Worm (Caenorhabditis elegans): ENCODE data around the gene rmif-2.
A peak's percentile ranks its signal among the peaks of the same experiment; 100 is the strongest.
"Not testable (repeated sequence)": the region's sequence is repeated elsewhere in the genome, so short reads cannot be mapped to it uniquely, and the experiment has no call there.

The rmif-2 gene

ce11 chrIV:1177683-1178082 is 4.7 kb upstream of the rmif-2 start, which contains the start of gene Y104H12D.2:
Gene Y104H12D.2 (plus strand): TSS chrIV:1178022.
- peak; percentile 38 for TF ChIP-seq C04F5.9 (tag; optimal IDR thresholded peaks at IDR 0.05)
- TF ChIP-seq snu-23 (GFP tag; optimal IDR thresholded peaks at IDR 0.05) = peak; percentile 60
- peak; percentile 31 for TF ChIP-seq blmp-1 (tag; optimal IDR thresholded peaks at IDR 0.05)
- TF ChIP-seq nhr-90 (tag; optimal IDR thresholded peaks at IDR 0.05; ENCODE audit: poor library complexity) = no peak
- TF ChIP-seq efl-1 (optimal IDR thresholded peaks at IDR 0.05) = peak; percentile 90 to 95
- peak; percentile 95 to 99 for TF ChIP-seq efl-1 (GFP tag; optimal IDR thresholded peaks at IDR 0.05 in 1 of 2)
- peak; percentile 55 to 67 for TF ChIP-seq lsy-2 (tag; optimal IDR thresholded peaks at IDR 0.05)
- peak; percentile 19 for TF ChIP-seq irx-1 (tag; optimal IDR thresholded peaks at IDR 0.05)
- no peak for TF ChIP-seq ztf-11 (tag; optimal IDR thresholded peaks at IDR 0.05)
- TF ChIP-seq pag-3 (tag; optimal IDR thresholded peaks at IDR 0.05; ENCODE audit: borderline replicate concordance, insufficient read depth) = no peak
- TF ChIP-seq lin-35 (GFP tag; optimal IDR thresholded peaks at IDR 0.05) = peak; percentile 95 to 96
- TF ChIP-seq mep-1 (tag; optimal IDR thresholded peaks at IDR 0.05) = peak; percentile 49
- peak; percentile 41 for TF ChIP-seq nhr-85 (tag)
- TF ChIP-seq tbx-2 (tag; optimal IDR thresholded peaks at IDR 0.05) = peak; percentile 28
- no peak for TF ChIP-seq C34B4.2 (tag; optimal IDR thresholded peaks at IDR 0.05)
- TF ChIP-seq xbp-1 (tag; optimal IDR thresholded peaks at IDR 0.05) = peak; percentile 27
- no peak for TF ChIP-seq pqm-1 (tag; optimal IDR thresholded peaks at IDR 0.05)
- no peak for TF ChIP-seq swsn-7 (tag; optimal IDR thresholded peaks at IDR 0.05)
- no peak for TF ChIP-seq lir-3 (tag; optimal IDR thresholded peaks at IDR 0.05; ENCODE audit: poor library complexity)
- no peak for TF ChIP-seq fkh-4 (tag; optimal IDR thresholded peaks at IDR 0.05; ENCODE audit: borderline replicate concordance)
- peak; percentile 1 for TF ChIP-seq lin-39 (tag; optimal IDR thresholded peaks at IDR 0.05)
- no peak for TF ChIP-seq C16A3.4 (tag; optimal IDR thresholded peaks at IDR 0.05)
- peak in 1 of 2 experiments; percentile 15 for TF ChIP-seq mdl-1 (tag; optimal IDR thresholded peaks at IDR 0.05)
- TF ChIP-seq skn-1 (tag; optimal IDR thresholded peaks at IDR 0.05) = peak; percentile 20
- TF ChIP-seq lin-13 (GFP tag; optimal IDR thresholded peaks at IDR 0.05) = peak; percentile 44
- 0 out of 2 replicates have a peak, but pooled peaks have one; percentile 39 for TF ChIP-seq grh-1 (GFP tag; IDR thresholded peaks at IDR 0.05)
- TF ChIP-seq sptf-1 (tag; optimal IDR thresholded peaks at IDR 0.05) = no peak
- TF ChIP-seq ets-5 (GFP tag; IDR thresholded peaks at IDR 0.05) = no peak
- TF ChIP-seq dpl-1 (GFP tag; optimal IDR thresholded peaks at IDR 0.05) = peak; percentile 88 to 95 (median 94)
- no peak for TF ChIP-seq ceh-88 (GFP tag; IDR thresholded peaks at IDR 0.05)
- TF ChIP-seq isw-1 (GFP tag; IDR thresholded peaks at IDR 0.05) = peak; percentile 5; the same call in 1 of the 2 replicates
- TF ChIP-seq unc-130 (tag; optimal IDR thresholded peaks at IDR 0.05) = peak; percentile 2
- peak in 1 of 3 experiments; percentile 64 for TF ChIP-seq ceh-82 (tag; optimal IDR thresholded peaks at IDR 0.05)

DNA sequence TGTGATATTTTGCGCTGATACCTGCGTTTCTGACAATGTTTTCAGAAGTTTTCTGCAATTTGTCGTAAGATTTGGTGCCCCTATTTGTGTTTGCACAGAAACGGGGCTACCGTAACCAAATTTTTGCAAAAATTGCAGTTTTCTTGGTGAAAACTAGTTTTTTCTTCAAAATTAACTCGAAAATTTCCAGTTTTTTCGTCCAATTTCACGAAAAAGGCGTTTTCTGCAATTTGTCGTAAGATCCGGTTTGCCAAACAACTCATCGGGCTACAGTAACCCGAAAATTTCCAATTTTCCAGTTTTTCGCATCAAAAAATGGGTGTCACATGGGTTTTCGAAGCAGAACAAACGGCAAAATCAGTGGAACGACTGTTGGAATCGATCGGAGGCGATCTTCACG is 5.1 kb downstream of the rmif-2 start, which contains the start of gene mdt-20:
mdt-20 (plus strand) TSS at position 301 of the 400 bp plus-strand sequence.
- TF ChIP-seq unc-86, lin-39, nhr-84 (tag; optimal IDR thresholded peaks at IDR 0.05): not testable (repeated sequence)

ce11 chrIV:1192765-1193164 is 10.4 kb downstream of the rmif-2 start, which contains the start of gene spl-3:
Gene spl-3 (plus strand): TSS chrIV:1193065.
- TF ChIP-seq lin-35 (GFP tag; optimal IDR thresholded peaks at IDR 0.05) = no peak
- no peak for TF ChIP-seq fkh-8 (tag; optimal IDR thresholded peaks at IDR 0.05)
- TF ChIP-seq hpl-2 (GFP tag; optimal IDR thresholded peaks at IDR 0.05) = no peak
- no peak for TF ChIP-seq ceh-88 (GFP tag; IDR thresholded peaks at IDR 0.05)
- TF ChIP-seq Y116A8C.19 (tag; optimal IDR thresholded peaks at IDR 0.05; ENCODE audit: borderline replicate concordance) = no peak
- no peak for TF ChIP-seq pqm-1 (tag; optimal IDR thresholded peaks at IDR 0.05)
- no peak for TF ChIP-seq ztf-4 (tag; optimal IDR thresholded peaks at IDR 0.05)
- TF ChIP-seq elt-3 (tag; optimal IDR thresholded peaks at IDR 0.05) = no peak
